Fruit fly (Drosophila melanogaster) whole organism, embryonic: ENCODE results near the gene CG3626.
A peak's percentile ranks its signal among the peaks of the same experiment; 100 is the strongest.

Experiments
- CG10431 ChIP-seq: fragments of 200-800 bp; sonication (Bioruptor generic); optimal IDR thresholded peaks from 3 replicates; lab custom pipeline; 2018; ENCODE audit warnings: missing biosample characterization, mild to moderate bottlenecking, missing genetic modification characterization
- CG12299 ChIP-seq: fragments of 200-800 bp; sonication (Bioruptor generic); optimal IDR thresholded peaks from 2 replicates; lab custom pipeline; 2018; ENCODE audit warnings: missing biosample characterization, mild to moderate bottlenecking, missing genetic modification characterization
- CG12659 ChIP-seq: fragments of 200-800 bp; sonication (Bioruptor generic); optimal IDR thresholded peaks from 3 replicates; lab custom pipeline; 2017; ENCODE audit warnings: mild to moderate bottlenecking, missing biosample characterization, missing genetic modification reagents, missing genetic modification characterization
- CG13624 ChIP-seq: fragments of 200-800 bp; sonication (Bioruptor generic); optimal IDR thresholded peaks from 2 replicates; lab custom pipeline; 2016; ENCODE audit warnings: missing biosample characterization, missing genetic modification characterization
- CG17359 ChIP-seq: fragments of 200-800 bp; sonication (Bioruptor generic); optimal IDR thresholded peaks from 3 replicates; lab custom pipeline; 2018; ENCODE audit warnings: missing biosample characterization, mild to moderate bottlenecking, missing genetic modification characterization, moderate library complexity
- CG17385 ChIP-seq: fragments of 200-800 bp; sonication (Bioruptor generic); optimal IDR thresholded peaks from 3 replicates; lab custom pipeline; 2018; ENCODE audit warnings: missing biosample characterization, mild to moderate bottlenecking, missing genetic modification characterization
- CG17912 ChIP-seq: fragments of 200-800 bp; sonication (Bioruptor generic); optimal IDR thresholded peaks from 2 replicates; lab custom pipeline; 2018; ENCODE audit warnings: missing biosample characterization, mild to moderate bottlenecking, missing genetic modification characterization
- CG2199 ChIP-seq: fragments of 200-800 bp; sonication (Bioruptor generic); IDR thresholded peaks from 3 replicates; pipeline ENCODE4 v1.3.6; 2022; ENCODE audit warnings: missing biosample characterization, missing genetic modification characterization
- CG31224 ChIP-seq: fragments of 200-800 bp; sonication (Bioruptor generic); IDR thresholded peaks from 2 replicates; pipeline ENCODE4 v1.3.6; 2022; ENCODE audit warnings: missing biosample characterization, missing genetic modification characterization
- CG32772 ChIP-seq: fragments of 200-800 bp; sonication (Bioruptor generic); IDR thresholded peaks from 2 replicates; pipeline ENCODE4 v1.3.6; 2022; ENCODE audit warnings: missing biosample characterization, missing genetic modification characterization
- CG6272 ChIP-seq: fragments of 200-800 bp; sonication (Bioruptor generic); IDR thresholded peaks from 2 replicates; pipeline ENCODE4 v1.3.6; 2022; ENCODE audit warnings: missing biosample characterization, missing genetic modification characterization
- CG6791 ChIP-seq: fragments of 200-800 bp; sonication (Bioruptor generic); IDR thresholded peaks from 3 replicates; pipeline ENCODE4 v1.3.6; 2022; ENCODE audit warnings: missing biosample characterization, missing genetic modification characterization; ENCODE audit not compliant: partially characterized antibody
- CG8290 ChIP-seq, 3 experiments: fragments of 200-800 bp; sonication (Bioruptor generic); optimal IDR thresholded peaks; 2 replicates each; lab custom pipeline; 2016 to 2019; ENCODE audit warnings: missing biosample characterization in 3 of 3, missing genetic modification characterization in 3 of 3, mild to moderate bottlenecking in 2 of 3, moderate library complexity in 1 of 3
- CG8944 ChIP-seq: fragments of 200-800 bp; sonication (Bioruptor generic); optimal IDR thresholded peaks from 3 replicates; lab custom pipeline; 2016; ENCODE audit warnings: missing biosample characterization, missing genetic modification characterization
- CG9797 ChIP-seq: fragments of 200-800 bp; sonication (Bioruptor generic); optimal IDR thresholded peaks from 3 replicates; lab custom pipeline; 2018; ENCODE audit warnings: missing biosample characterization, mild to moderate bottlenecking, missing genetic modification characterization
- CTCF ChIP-seq: fragments of 200-800 bp; sonication (Bioruptor generic); optimal IDR thresholded peaks from 2 replicates; lab custom pipeline; 2017; ENCODE audit warnings: missing biosample characterization, mild to moderate bottlenecking, missing genetic modification characterization, moderate library complexity
- Dbx ChIP-seq: fragments of 200-800 bp; sonication (Bioruptor generic); IDR thresholded peaks from 3 replicates; pipeline ENCODE4 v1.3.6; 2022; ENCODE audit warnings: missing biosample characterization, missing genetic modification characterization
- Dp ChIP-seq: fragments of 200-800 bp; sonication (Bioruptor generic); optimal IDR thresholded peaks from 2 replicates; lab custom pipeline; 2018; ENCODE audit warnings: missing biosample characterization, mild to moderate bottlenecking, missing genetic modification characterization, moderate library complexity
- Drgx ChIP-seq: fragments of 200-800 bp; sonication (Bioruptor generic); IDR thresholded peaks from 2 replicates; pipeline ENCODE4 v1.3.6; 2022; ENCODE audit warnings: missing biosample characterization, missing genetic modification characterization
- HHEX ChIP-seq: fragments of 200-800 bp; sonication (Bioruptor generic); optimal IDR thresholded peaks from 3 replicates; lab custom pipeline; 2017; ENCODE audit warnings: missing biosample characterization, mild to moderate bottlenecking, missing genetic modification characterization, missing genetic modification reagents
- HLH3B ChIP-seq: fragments of 200-800 bp; sonication (Bioruptor generic); IDR thresholded peaks from 2 replicates; pipeline ENCODE4 v1.3.6; 2022; ENCODE audit warnings: missing biosample characterization, missing genetic modification characterization
- Hr51 ChIP-seq, 2 experiments: fragments of 200-800 bp; sonication (Bioruptor generic); optimal IDR thresholded peaks; 2 replicates in 1 of 2; 3 replicates in 1 of 2; lab custom pipeline; 2016 to 2018; ENCODE audit warnings: missing biosample characterization in 2 of 2, missing genetic modification characterization in 2 of 2, mild to moderate bottlenecking in 1 of 2, moderate library complexity in 1 of 2
- Lhr ChIP-seq: fragments of 200-800 bp; sonication (Bioruptor generic); optimal IDR thresholded peaks from 3 replicates; lab custom pipeline; 2017; ENCODE audit warnings: mild to moderate bottlenecking, missing biosample characterization, missing genetic modification reagents, missing genetic modification characterization
- Mad ChIP-seq: fragments of 200-800 bp; sonication (Bioruptor generic); optimal IDR thresholded peaks from 2 replicates; lab custom pipeline; 2016; ENCODE audit warnings: missing biosample characterization, missing genetic modification characterization
- Med ChIP-seq: fragments of 200-800 bp; sonication (Bioruptor generic); peaks from one replicate; lab custom pipeline; 2016; ENCODE audit warnings: missing biosample characterization, missing genetic modification characterization, mild to moderate bottlenecking, inconsistent platforms, moderate library complexity
- Mes4 ChIP-seq: fragments of 200-800 bp; sonication (Bioruptor generic); optimal IDR thresholded peaks from 2 replicates; lab custom pipeline; 2016; ENCODE audit warnings: missing biosample characterization, missing genetic modification characterization
- Sox100B ChIP-seq: fragments of 200-800 bp; sonication (Bioruptor generic); optimal IDR thresholded peaks from 3 replicates; lab custom pipeline; 2018; ENCODE audit warnings: missing biosample characterization, mild to moderate bottlenecking, missing genetic modification characterization
- Tbp ChIP-seq: fragments of >200 bp; optimal IDR thresholded peaks from 2 replicates; lab custom pipeline; 2018; ENCODE audit warnings: missing biosample characterization, missing genetic modification characterization
- amos ChIP-seq: fragments of 200-800 bp; sonication (Bioruptor generic); IDR thresholded peaks from 2 replicates; pipeline ENCODE4 v1.3.6; 2022; ENCODE audit warnings: missing biosample characterization, missing genetic modification characterization; ENCODE audit not compliant: partially characterized antibody
- ato ChIP-seq: fragments of 200-800 bp; sonication (Bioruptor generic); IDR thresholded peaks from 2 replicates; pipeline ENCODE4 v1.3.6; 2022; ENCODE audit warnings: missing biosample characterization, missing genetic modification characterization; ENCODE audit not compliant: partially characterized antibody
- bsh ChIP-seq, 2 experiments: fragments of 200-800 bp; sonication (Bioruptor generic); optimal IDR thresholded peaks; 2 replicates each; lab custom pipeline; 2017 to 2018; ENCODE audit warnings: mild to moderate bottlenecking in 2 of 2, missing biosample characterization in 2 of 2, missing genetic modification characterization in 2 of 2, moderate library complexity in 1 of 2
- crp ChIP-seq, 2 experiments: fragments of 200-800 bp; sonication (Bioruptor generic); optimal IDR thresholded peaks; 2 replicates in 1 of 2; 3 replicates in 1 of 2; lab custom pipeline; 2017; ENCODE audit warnings: missing biosample characterization in 2 of 2, missing genetic modification characterization in 2 of 2, mild to moderate bottlenecking in 1 of 2, moderate library complexity in 1 of 2
- ems ChIP-seq: fragments of 200-800 bp; sonication (Bioruptor generic); optimal IDR thresholded peaks from 3 replicates; lab custom pipeline; 2016; ENCODE audit warnings: missing biosample characterization, missing genetic modification characterization
- en ChIP-seq: fragments of 200-800 bp; sonication (Bioruptor generic); optimal IDR thresholded peaks from 2 replicates; lab custom pipeline; 2016; ENCODE audit warnings: missing biosample characterization, missing genetic modification characterization
- hkb ChIP-seq, 2 experiments: fragments of 200-800 bp in 1 of 2; fragments of >200 bp in 1 of 2; sonication (Bioruptor generic) in 1 of 2; IDR thresholded peaks in 1 of 2; optimal IDR thresholded peaks in 1 of 2; 2 replicates each; pipeline versions ENCODE4 v1.3.6 to Lab custom; 2017 to 2022; ENCODE audit warnings: missing biosample characterization in 1 of 2, missing genetic modification characterization in 1 of 2
- lilli ChIP-seq: fragments of 200-800 bp; sonication (Bioruptor generic); optimal IDR thresholded peaks from 3 replicates; lab custom pipeline; 2016; ENCODE audit warnings: missing biosample characterization, missing genetic modification characterization
- mld ChIP-seq: fragments of 200-800 bp; sonication (Bioruptor generic); IDR thresholded peaks from 3 replicates; pipeline ENCODE4 v1.3.6; 2022; ENCODE audit warnings: missing biosample characterization, missing genetic modification characterization; ENCODE audit not compliant: partially characterized antibody
- nau ChIP-seq: fragments of 200-800 bp; sonication (Bioruptor generic); optimal IDR thresholded peaks from 3 replicates; lab custom pipeline; 2017; ENCODE audit warnings: missing biosample characterization, mild to moderate bottlenecking, missing genetic modification characterization, missing genetic modification reagents
- org-1 ChIP-seq: fragments of 200-800 bp; sonication (Bioruptor generic); optimal IDR thresholded peaks from 2 replicates; lab custom pipeline; 2017; ENCODE audit warnings: missing biosample characterization, missing genetic modification characterization
- pita ChIP-seq: fragments of 200-800 bp; sonication (Bioruptor generic); optimal IDR thresholded peaks from 2 replicates; lab custom pipeline; 2017; ENCODE audit warnings: missing biosample characterization, mild to moderate bottlenecking, missing genetic modification characterization
- pum ChIP-seq: fragments of 200-800 bp; sonication (Bioruptor generic); optimal IDR thresholded peaks from 2 replicates; lab custom pipeline; 2016; ENCODE audit warnings: missing biosample characterization, missing genetic modification characterization
- sna ChIP-seq: fragments of 200-800 bp; sonication (Bioruptor generic); IDR thresholded peaks from 2 replicates; pipeline ENCODE4 v1.3.6; 2022; ENCODE audit warnings: missing biosample characterization, missing genetic modification characterization; ENCODE audit not compliant: partially characterized antibody
- sqz ChIP-seq: fragments of 200-800 bp; sonication (Bioruptor generic); optimal IDR thresholded peaks from 3 replicates; lab custom pipeline; 2018; ENCODE audit warnings: missing biosample characterization, mild to moderate bottlenecking, missing genetic modification characterization
- vvl ChIP-seq: fragments of 200-800 bp; sonication (Bioruptor generic); IDR thresholded peaks from 2 replicates; pipeline ENCODE4 v1.3.6; 2022; ENCODE audit warnings: missing biosample characterization, missing genetic modification characterization
- zen2 ChIP-seq: fragments of 200-800 bp; sonication (Bioruptor generic); IDR thresholded peaks from 3 replicates; pipeline ENCODE4 v1.3.6; 2022; ENCODE audit warnings: missing biosample characterization, missing genetic modification characterization; ENCODE audit not compliant: partially characterized antibody
- zf30C ChIP-seq: fragments of 200-800 bp; sonication (Bioruptor generic); optimal IDR thresholded peaks from 3 replicates; lab custom pipeline; 2018; ENCODE audit warnings: missing biosample characterization, mild to moderate bottlenecking, missing genetic modification characterization

Gene CG3626

dm6 chrX:4322234-4323210 is 43.7 kb upstream of the CG3626 start, which contains the start of gene norpA (continued):
- TF ChIP-seq CG2199 (GFP tag; lab: Robert Waterston, UW) = no peak
- peak; percentile 40 for TF ChIP-seq nau (GFP tag; lab: Kevin White, UChicago)
- TF ChIP-seq ato (GFP tag; lab: Robert Waterston, UW) = peak; percentile 93
- peak; percentile 44 for TF ChIP-seq sqz
- peak; percentile 6 for TF ChIP-seq CG17385
- TF ChIP-seq CG12299 (tag; lab: Kevin White, UChicago) = no peak
- TF ChIP-seq Lhr = peak; percentile 45
- peak; percentile 61 for TF ChIP-seq Drgx (GFP tag; lab: Robert Waterston, UW)
- no peak for TF ChIP-seq hkb (optimal IDR thresholded peaks at IDR 0.05; lab: Kevin White, UChicago)
- TF ChIP-seq hkb (GFP tag; IDR thresholded peaks at IDR 0.05; lab: Robert Waterston, UW) = peak; percentile 55; the same call in 1 of the 2 replicates
- TF ChIP-seq vvl (GFP tag; lab: Robert Waterston, UW) = peak; percentile 16; the same call in 1 of the 2 replicates
- peak; percentile 36 for TF ChIP-seq lilli (GFP tag; lab: Kevin White, UChicago)
- TF ChIP-seq CG32772 (GFP tag; lab: Robert Waterston, UW) = no peak
- TF ChIP-seq Dbx = peak; percentile 64; the same call in 2 of the 3 replicates
- peak; percentile 40 for TF ChIP-seq Sox100B (GFP tag; lab: Kevin White, UChicago)
- TF ChIP-seq CG9797 (GFP tag; lab: Kevin White, UChicago) = peak; percentile 12
- no peak for TF ChIP-seq CG10431
- no peak for TF ChIP-seq CG31224 (GFP tag; lab: Robert Waterston, UW)
- TF ChIP-seq HHEX = peak; percentile 41
- TF ChIP-seq pum (GFP tag; lab: Kevin White, UChicago) = peak; percentile 34
- TF ChIP-seq CG6272 = 0 out of 2 replicates have a peak, but pooled peaks have one; percentile 37
- peak; percentile 88 for TF ChIP-seq zen2 (GFP tag; lab: Robert Waterston, UW)
- TF ChIP-seq en (GFP tag; lab: Kevin White, UChicago) = peak; percentile 35
- peak; percentile 72 for TF ChIP-seq sna (GFP tag; lab: Robert Waterston, UW)
- peak; percentile 66 for TF ChIP-seq CG12659
- TF ChIP-seq amos (GFP tag; lab: Robert Waterston, UW) = peak; percentile 97
- peak; percentile 92 for TF ChIP-seq mld (GFP tag; lab: Robert Waterston, UW)
- TF ChIP-seq CG6791 = peak; percentile 98
- peak; percentile 10 for TF ChIP-seq CG13624 (GFP tag; lab: Kevin White, UChicago)
- TF ChIP-seq Tbp (GFP tag; lab: Kevin White, UChicago) = no peak
- TF ChIP-seq Mes4 (GFP tag; lab: Kevin White, UChicago) = peak; percentile 56
- TF ChIP-seq CG17359 (tag; lab: Kevin White, UChicago) = peak; percentile 19
- TF ChIP-seq Dp (GFP tag; lab: Kevin White, UChicago) = peak; percentile 62
- 0 out of 2 replicates have a peak, but pooled peaks have one; percentile 31 for TF ChIP-seq HLH3B (GFP tag; lab: Robert Waterston, UW)
- TF ChIP-seq pita = peak; percentile 67
- peak; percentile 98 for TF ChIP-seq CG8290 (GFP tag; optimal IDR thresholded peaks at IDR 0.05; lab: Kevin White, UChicago)
- peak; percentile 95 to 96 for TF ChIP-seq CG8290 (tag; optimal IDR thresholded peaks at IDR 0.05; lab: Kevin White, UChicago)
- no peak for TF ChIP-seq org-1 (GFP tag; lab: Kevin White, UChicago)
- peak; percentile 0 for TF ChIP-seq ems
- peak; percentile 16 for TF ChIP-seq Mad (GFP tag; lab: Kevin White, UChicago)
- peak; percentile 30 for TF ChIP-seq zf30C (GFP tag; lab: Kevin White, UChicago)
- peak; percentile 65 for TF ChIP-seq CTCF (GFP tag; lab: Kevin White, UChicago)
- TF ChIP-seq CG8944 (GFP tag; lab: Kevin White, UChicago) = no peak
- no peak for TF ChIP-seq CG17912 (GFP tag; lab: Kevin White, UChicago)
- TF ChIP-seq bsh (GFP tag; optimal IDR thresholded peaks at IDR 0.05; lab: Kevin White, UChicago) = peak; percentile 5 to 54
- peak; percentile 13 to 91 for TF ChIP-seq crp (GFP tag; optimal IDR thresholded peaks at IDR 0.05; lab: Kevin White, UChicago)
- peak; percentile 86 for TF ChIP-seq Med (GFP tag; lab: Kevin White, UChicago)
- TF ChIP-seq Hr51 (GFP tag; optimal IDR thresholded peaks at IDR 0.05; lab: Kevin White, UChicago) = peak; percentile 21 to 51
